Worm (Caenorhabditis elegans) whole organism, L2 larva: ENCODE data around the gene F10G7.5.
A peak's percentile ranks its signal among the peaks of the same experiment; 100 is the strongest.

Experiments used
- F13H6.1 ChIP-seq: sonication (generic microtip); optimal IDR thresholded peaks from 2 replicates; lab custom pipeline; 2016; ENCODE audit warnings: missing genetic modification characterization, missing compliant biosample characterization
- R02D3.7 ChIP-seq: fragments of 150-350 bp; optimal IDR thresholded peaks from 2 replicates; lab custom pipeline; 2014; ENCODE audit warnings: missing biosample characterization, missing genetic modification characterization
- Y55F3AM.14 ChIP-seq: fragments of 200-800 bp; sonication (Bioruptor generic); optimal IDR thresholded peaks from 2 replicates; lab custom pipeline; 2018; ENCODE audit warnings: mild to moderate bottlenecking, missing genetic modification characterization, missing compliant biosample characterization
- ZK546.5 ChIP-seq: sonication (generic microtip); optimal IDR thresholded peaks from 2 replicates; lab custom pipeline; 2017; ENCODE audit warnings: missing biosample characterization, missing genetic modification characterization
- alr-1 ChIP-seq: fragments of 150-350 bp; optimal IDR thresholded peaks from 2 replicates; lab custom pipeline; 2014; ENCODE audit warnings: missing biosample characterization, missing genetic modification characterization
- aly-2 ChIP-seq: fragments of 150-350 bp; optimal IDR thresholded peaks from 2 replicates; lab custom pipeline; 2014; ENCODE audit warnings: missing biosample characterization, missing genetic modification characterization
- blmp-1 ChIP-seq: sonication (generic microtip); optimal IDR thresholded peaks from 2 replicates; lab custom pipeline; 2017; ENCODE audit warnings: missing genetic modification characterization, mild to moderate bottlenecking, missing compliant biosample characterization, antibody characterized with exemption, moderate library complexity; ENCODE audit not compliant: insufficient read depth
- ceh-16 ChIP-seq: fragments of 150-350 bp; optimal IDR thresholded peaks from 2 replicates; lab custom pipeline; 2014; ENCODE audit warnings: missing biosample characterization, missing genetic modification characterization
- ceh-82 ChIP-seq: fragments of 150-350 bp; optimal IDR thresholded peaks from 2 replicates; lab custom pipeline; 2014; ENCODE audit warnings: missing biosample characterization, missing genetic modification characterization
- dmd-4 ChIP-seq: sonication (generic microtip); optimal IDR thresholded peaks from 2 replicates; lab custom pipeline; 2017; ENCODE audit warnings: missing biosample characterization, missing genetic modification characterization
- elt-1 ChIP-seq: fragments of 150-350 bp; optimal IDR thresholded peaks from 2 replicates; lab custom pipeline; 2014; ENCODE audit warnings: missing biosample characterization, missing genetic modification characterization
- elt-3 ChIP-seq: sonication (generic microtip); optimal IDR thresholded peaks from 2 replicates; lab custom pipeline; 2017; ENCODE audit warnings: missing biosample characterization, missing genetic modification characterization
- fos-1 ChIP-seq: fragments of 150-350 bp; optimal IDR thresholded peaks from 2 replicates; lab custom pipeline; 2014; ENCODE audit warnings: missing biosample characterization, missing genetic modification characterization
- gmeb-1 ChIP-seq: fragments of 150-350 bp; optimal IDR thresholded peaks from 2 replicates; lab custom pipeline; 2014; ENCODE audit warnings: missing biosample characterization, missing genetic modification characterization
- lin-11 ChIP-seq: fragments of 150-350 bp; sonication (generic microtip); optimal IDR thresholded peaks from 2 replicates; lab custom pipeline; 2014; ENCODE audit warnings: missing biosample characterization, missing genetic modification characterization, inconsistent platforms, mixed read lengths
- lin-13 ChIP-seq: fragments of 150-350 bp; optimal IDR thresholded peaks from 2 replicates; lab custom pipeline; 2014; ENCODE audit warnings: missing biosample characterization, missing genetic modification reagents, missing genetic modification characterization
- lin-39 ChIP-seq: fragments of 150-350 bp; optimal IDR thresholded peaks from 2 replicates; lab custom pipeline; 2014; ENCODE audit warnings: missing biosample characterization, missing genetic modification reagents, missing genetic modification characterization
- lsy-2 ChIP-seq, 2 experiments: fragments of 150-350 bp in 1 of 2; sonication (generic microtip) in 1 of 2; optimal IDR thresholded peaks; 2 replicates each; lab custom pipeline; 2014 to 2017; ENCODE audit warnings: missing biosample characterization in 2 of 2, missing genetic modification characterization in 2 of 2
- mab-5 ChIP-seq: fragments of 150-350 bp; optimal IDR thresholded peaks from 2 replicates; lab custom pipeline; 2014; ENCODE audit warnings: missing biosample characterization, missing genetic modification characterization
- mbf-1 ChIP-seq: sonication (generic microtip); optimal IDR thresholded peaks from 2 replicates; lab custom pipeline; 2017; ENCODE audit warnings: missing biosample characterization, missing genetic modification characterization
- mdl-1 ChIP-seq, 2 experiments: fragments of 150-350 bp in 1 of 2; sonication (generic microtip) in 1 of 2; optimal IDR thresholded peaks; 2 replicates each; lab custom pipeline; 2017; ENCODE audit warnings: missing biosample characterization in 2 of 2, missing genetic modification characterization in 2 of 2
- nhr-11 ChIP-seq: fragments of 150-350 bp; optimal IDR thresholded peaks from 2 replicates; lab custom pipeline; 2014; ENCODE audit warnings: missing biosample characterization, missing genetic modification characterization
- nhr-12 ChIP-seq: fragments of 150-350 bp; optimal IDR thresholded peaks from 2 replicates; lab custom pipeline; 2014; ENCODE audit warnings: missing biosample characterization, missing genetic modification characterization
- nhr-129 ChIP-seq: fragments of 150-350 bp; optimal IDR thresholded peaks from 2 replicates; lab custom pipeline; 2014; ENCODE audit warnings: missing biosample characterization, missing genetic modification characterization
- nhr-21 ChIP-seq: fragments of 150-350 bp; optimal IDR thresholded peaks from 2 replicates; lab custom pipeline; 2014; ENCODE audit warnings: missing biosample characterization, missing genetic modification characterization
- nhr-23 ChIP-seq: fragments of 150-350 bp; optimal IDR thresholded peaks from 2 replicates; lab custom pipeline; 2014; ENCODE audit warnings: missing biosample characterization, missing genetic modification reagents, missing genetic modification characterization
- nhr-237 ChIP-seq: fragments of 150-350 bp; optimal IDR thresholded peaks from 2 replicates; lab custom pipeline; 2014; ENCODE audit warnings: missing biosample characterization, missing genetic modification characterization
- nhr-25 ChIP-seq: fragments of 150-350 bp; sonication (generic microtip); optimal IDR thresholded peaks from 3 replicates; lab custom pipeline; 2014; ENCODE audit warnings: missing biosample characterization, missing genetic modification characterization
- nhr-6 ChIP-seq: fragments of 150-350 bp; optimal IDR thresholded peaks from 2 replicates; lab custom pipeline; 2014; ENCODE audit warnings: missing biosample characterization, missing genetic modification characterization
- nhr-77 ChIP-seq: fragments of 150-350 bp; optimal IDR thresholded peaks from 2 replicates; lab custom pipeline; 2014; ENCODE audit warnings: missing biosample characterization, missing genetic modification characterization
- peb-1 ChIP-seq: fragments of 150-350 bp; optimal IDR thresholded peaks from 2 replicates; lab custom pipeline; 2014; ENCODE audit warnings: missing biosample characterization, missing genetic modification characterization
- sem-4 ChIP-seq: fragments of 150-350 bp; optimal IDR thresholded peaks from 2 replicates; lab custom pipeline; 2014; ENCODE audit warnings: missing biosample characterization, missing genetic modification reagents, missing genetic modification characterization
- sma-3 ChIP-seq: sonication (generic microtip); optimal IDR thresholded peaks from 2 replicates; lab custom pipeline; 2016; ENCODE audit warnings: missing genetic modification reagents, missing genetic modification characterization, missing compliant biosample characterization
- snpc-4 ChIP-seq: fragments of 150-350 bp; optimal IDR thresholded peaks from 2 replicates; lab custom pipeline; 2014; ENCODE audit warnings: missing biosample characterization, missing genetic modification characterization
- unc-39 ChIP-seq: fragments of 150-350 bp; optimal IDR thresholded peaks from 2 replicates; lab custom pipeline; 2014; ENCODE audit warnings: missing biosample characterization, missing genetic modification characterization
- unc-62 ChIP-seq: fragments of 150-350 bp; optimal IDR thresholded peaks from 2 replicates; lab custom pipeline; 2014; ENCODE audit warnings: missing biosample characterization, missing genetic modification reagents, missing genetic modification characterization
- ztf-1 ChIP-seq: fragments of 200-800 bp; sonication (Bioruptor generic); conservative IDR thresholded peaks from 2 replicates; pipeline ENCODE4 v1.3.6; 2022; ENCODE audit warnings: missing genetic modification characterization, missing compliant biosample characterization
- ztf-11 ChIP-seq: sonication (generic microtip); optimal IDR thresholded peaks from 2 replicates; lab custom pipeline; 2017; ENCODE audit warnings: missing biosample characterization, missing genetic modification characterization
- ztf-4 ChIP-seq: fragments of 150-350 bp; optimal IDR thresholded peaks from 2 replicates; lab custom pipeline; 2014; ENCODE audit warnings: missing biosample characterization, missing genetic modification characterization

The F10G7.5 gene

DNA sequence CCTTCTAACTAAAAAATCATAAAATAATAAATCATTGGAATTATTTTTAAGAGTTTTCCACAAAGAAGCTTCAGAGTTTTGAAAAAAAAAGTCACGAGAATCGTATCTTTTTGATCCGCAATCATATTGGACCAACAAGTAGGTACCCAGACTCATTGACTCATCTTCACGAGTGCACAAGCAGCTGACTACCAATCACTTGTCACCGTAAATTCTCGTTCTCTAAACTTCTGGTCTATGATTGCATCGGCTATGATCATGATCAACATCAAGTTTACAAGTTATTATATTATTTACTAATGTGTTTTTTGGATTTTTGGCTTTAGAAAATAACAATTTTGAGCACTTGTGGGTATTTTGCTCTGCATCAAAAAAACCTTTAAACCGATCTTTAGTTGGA, 17.0 kb upstream of the F10G7.5 start:
- TF ChIP-seq nhr-11 (tag; lab: Kevin White, UChicago) (no peak), nhr-77 (tag; lab: Kevin White, UChicago) (no peak), lin-13 (GFP tag; lab: Kevin White, UChicago) (no peak), lin-11 (no peak), nhr-129 (tag; lab: Kevin White, UChicago) (peak; percentile 39), nhr-25 (tag; lab: Kevin White, UChicago) (no peak)

ce11 chrII:4677916-4678315, 15.3 kb upstream of the F10G7.5 start, which contains the start of gene T05A7.1:
TSS of gene T05A7.1 (plus strand) at chrII:4678216.
- TF ChIP-seq nhr-12 (tag; lab: Kevin White, UChicago) (no peak), mdl-1 (tag; optimal IDR thresholded peaks at IDR 0.05; lab: Kevin White, UChicago) (no peak), ceh-16 (no peak), nhr-11 (tag; lab: Kevin White, UChicago) (no peak), aly-2 (no peak), peb-1 (tag; lab: Kevin White, UChicago) (no peak), ztf-4 (tag; lab: Kevin White, UChicago) (no peak), alr-1 (tag; lab: Kevin White, UChicago) (no peak), nhr-237 (tag; lab: Kevin White, UChicago) (no peak), sma-3 (GFP tag; lab: Kevin White, UChicago) (no peak), blmp-1 (no peak), unc-62 (no peak), elt-1 (tag; lab: Kevin White, UChicago) (no peak), ceh-82 (tag; lab: Kevin White, UChicago) (no peak), unc-39 (tag; lab: Kevin White, UChicago) (no peak), mbf-1 (tag; lab: Kevin White, UChicago) (no peak), Y55F3AM.14 (no peak), dmd-4 (no peak)

- no peak for TF ChIP-seq ztf-1 (GFP tag; lab: Robert Waterston, UW)
- TF ChIP-seq mdl-1 (tag; optimal IDR thresholded peaks at IDR 0.05; lab: Kevin White, UChicago) = no peak
- TF ChIP-seq lin-39 (tag; lab: Kevin White, UChicago) = no peak
- TF ChIP-seq nhr-11 (tag; lab: Kevin White, UChicago) = no peak
- no peak for TF ChIP-seq sem-4 (tag; lab: Kevin White, UChicago)
- no peak for TF ChIP-seq ceh-16
- TF ChIP-seq mab-5 = no peak
- TF ChIP-seq unc-39 (tag; lab: Kevin White, UChicago) = no peak
- no peak for TF ChIP-seq blmp-1
- no peak for TF ChIP-seq nhr-23 (tag; lab: Kevin White, UChicago)
- no peak for TF ChIP-seq ztf-11 (tag; lab: Kevin White, UChicago)
- no peak for TF ChIP-seq R02D3.7
- no peak for TF ChIP-seq sma-3 (GFP tag; lab: Kevin White, UChicago)
- TF ChIP-seq nhr-21 (tag; lab: Kevin White, UChicago) = no peak
- no peak for TF ChIP-seq fos-1
- no peak for TF ChIP-seq unc-62
- no peak for TF ChIP-seq snpc-4 (tag; lab: Kevin White, UChicago)
Observed at ce11 chrII:4681391-4681790, 11.8 kb upstream of the F10G7.5 start, which contains the start of gene T05A7.7. TSS of gene T05A7.7 (minus strand) at chrII:4681491.

DNA sequence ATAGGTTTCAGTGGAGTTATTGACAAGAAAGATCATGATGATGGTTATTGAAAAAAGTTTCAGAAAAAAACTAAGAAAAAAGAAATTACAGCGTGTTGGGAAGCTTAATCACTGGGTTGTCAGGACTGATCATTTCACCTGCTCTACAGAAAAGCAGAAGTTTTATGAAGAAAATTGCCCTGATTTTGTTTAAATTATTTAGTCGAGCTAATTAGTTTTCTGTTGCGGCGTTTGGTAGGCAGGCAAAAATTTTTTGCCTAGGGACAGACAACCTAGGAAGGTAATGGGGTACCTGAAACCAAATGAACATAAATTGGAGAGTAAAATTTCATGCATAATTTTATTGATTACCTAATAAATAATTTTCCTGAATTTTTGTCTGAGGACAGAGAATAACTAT, 9.5 kb upstream of the F10G7.5 start, which contains the start of gene sre-40:
Gene sre-40 (minus strand): TSS at position 101 of the 400 bp plus-strand sequence.
- TF ChIP-seq nhr-21 (tag; lab: Kevin White, UChicago) (no peak), ceh-82 (tag; lab: Kevin White, UChicago) (no peak), ztf-4 (tag; lab: Kevin White, UChicago) (no peak), lsy-2 (tag; optimal IDR thresholded peaks at IDR 0.05; lab: Kevin White, UChicago) (no peak), mbf-1 (tag; lab: Kevin White, UChicago) (no peak), ztf-1 (GFP tag; lab: Robert Waterston, UW) (no peak), gmeb-1 (tag; lab: Kevin White, UChicago) (no peak), nhr-237 (tag; lab: Kevin White, UChicago) (no peak), unc-39 (tag; lab: Kevin White, UChicago) (no peak), sem-4 (tag; lab: Kevin White, UChicago) (no peak), F13H6.1 (tag; lab: Kevin White, UChicago) (no peak), ceh-16 (no peak), nhr-23 (tag; lab: Kevin White, UChicago) (no peak), elt-3 (tag; lab: Kevin White, UChicago) (no peak), ZK546.5 (tag; lab: Kevin White, UChicago) (no peak), mdl-1 (tag; optimal IDR thresholded peaks at IDR 0.05; lab: Kevin White, UChicago) (no peak), R02D3.7 (no peak), nhr-6 (tag; lab: Kevin White, UChicago) (no peak)
